Worm (Caenorhabditis elegans) whole organism, L4/young adult: ENCODE measurements around the gene nhr-127.

Source experiments
- dao-5 ChIP-seq: sonication (generic microtip); optimal IDR thresholded peaks from 2 replicates; lab custom pipeline; 2016; ENCODE audit warnings: missing genotype, missing genetic modification characterization, moderate library complexity, missing compliant biosample characterization
- him-1 ChIP-seq: sonication (generic microtip); optimal IDR thresholded peaks from 2 replicates; lab custom pipeline; 2016; ENCODE audit warnings: missing genotype, missing genetic modification reagents, missing genetic modification characterization, missing compliant biosample characterization

DNA sequence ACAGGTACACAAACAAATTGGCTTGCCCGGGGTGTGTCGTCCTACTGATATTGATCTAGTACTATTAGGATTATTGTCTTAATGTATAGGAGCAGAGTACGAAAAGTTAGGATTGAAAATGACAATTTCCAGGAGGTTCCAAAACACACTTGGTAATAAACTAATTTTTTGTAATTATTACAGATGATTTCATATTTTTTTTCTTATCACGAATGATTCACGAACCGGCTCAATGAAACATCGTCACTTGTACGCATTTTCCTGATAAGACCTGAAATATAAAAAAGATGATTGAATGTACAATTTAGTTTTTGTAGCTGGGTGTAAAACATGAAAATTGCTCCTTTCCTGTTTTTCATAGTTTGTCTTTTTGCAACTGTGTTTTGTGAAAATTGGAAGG lies 42.7 kb downstream of the nhr-127 start, which contains the start of the genes C31A11.13 and oac-6:
- no peak for TF ChIP-seq him-1 (tag; lab: Kevin White, UChicago)
- no peak for TF ChIP-seq dao-5 (tag; lab: Kevin White, UChicago)
